Worm (Caenorhabditis elegans) whole organism, midembryonic: ENCODE results near the gene srv-3.

Experiments used
- T22C8.4 ChIP-seq: fragments of 200-800 bp; sonication (Bioruptor generic); IDR thresholded peaks from 2 replicates; pipeline ENCODE4 v1.3.6; 2022; ENCODE audit warnings: missing genetic modification characterization, missing compliant biosample characterization
- klf-2 ChIP-seq: fragments of 200-800 bp; sonication (Bioruptor generic); conservative IDR thresholded peaks from 2 replicates; pipeline ENCODE4 v1.3.6; 2022; ENCODE audit warnings: missing genetic modification reagents, missing genetic modification characterization, missing compliant biosample characterization
- med-1 ChIP-seq: sonication (generic microtip); optimal IDR thresholded peaks from 2 replicates; lab custom pipeline; 2017; ENCODE audit warnings: missing genetic modification characterization, mild to moderate bottlenecking, missing compliant biosample characterization, antibody characterized with exemption, missing genetic modification reagents; ENCODE audit not compliant: insufficient read depth
- tab-1 ChIP-seq: fragments of 200-800 bp; sonication (Bioruptor generic); IDR thresholded peaks from 2 replicates; pipeline ENCODE4 v1.3.6; 2022; ENCODE audit warnings: missing genetic modification characterization, missing compliant biosample characterization
- ztf-23 ChIP-seq: fragments of 200-800 bp; sonication (Bioruptor generic); IDR thresholded peaks from 2 replicates; pipeline ENCODE4 v1.3.6; 2022; ENCODE audit warnings: missing genetic modification reagents, missing genetic modification characterization, missing compliant biosample characterization
- ztf-29 ChIP-seq: fragments of 200-800 bp; sonication (Bioruptor generic); IDR thresholded peaks from 2 replicates; pipeline ENCODE4 v1.3.6; 2022; ENCODE audit warnings: missing genetic modification reagents, missing genetic modification characterization, missing compliant biosample characterization

- TF ChIP-seq ztf-23 (GFP tag; lab: Robert Waterston, UW) (no peak), ztf-29 (GFP tag; lab: Robert Waterston, UW) (no peak), klf-2 (GFP tag; lab: Robert Waterston, UW) (no peak), med-1 (no peak), tab-1 (no peak), T22C8.4 (GFP tag; lab: Robert Waterston, UW) (no peak)
These were observed 37.1 kb upstream of the srv-3 start, which contains the start of gene W04E12.5 for ce11 chrV:19745852-19746251.
